Worm (Caenorhabditis elegans) whole organism, L4/young adult: ENCODE results near the gene C10A4.1.

ENCODE experiments used
- W03F9.2 ChIP-seq: fragments of 150-350 bp; optimal IDR thresholded peaks from 2 replicates; lab custom pipeline; 2014; ENCODE audit warnings: missing biosample characterization, missing genetic modification characterization
- him-1 ChIP-seq: sonication (generic microtip); optimal IDR thresholded peaks from 2 replicates; lab custom pipeline; 2016; ENCODE audit warnings: missing genotype, missing genetic modification reagents, missing genetic modification characterization, missing compliant biosample characterization

- TF ChIP-seq W03F9.2 (tag; lab: Kevin White, UChicago) (no peak), him-1 (tag; lab: Kevin White, UChicago) (no peak)
These were observed 10.8 kb upstream of the C10A4.1 start, which contains the start of gene C10A4.3 for ce11 chrX:7405393-7405792.
